Fruit fly (Drosophila melanogaster): ENCODE measurements around the gene CG10979.

Gene CG10979

DNA sequence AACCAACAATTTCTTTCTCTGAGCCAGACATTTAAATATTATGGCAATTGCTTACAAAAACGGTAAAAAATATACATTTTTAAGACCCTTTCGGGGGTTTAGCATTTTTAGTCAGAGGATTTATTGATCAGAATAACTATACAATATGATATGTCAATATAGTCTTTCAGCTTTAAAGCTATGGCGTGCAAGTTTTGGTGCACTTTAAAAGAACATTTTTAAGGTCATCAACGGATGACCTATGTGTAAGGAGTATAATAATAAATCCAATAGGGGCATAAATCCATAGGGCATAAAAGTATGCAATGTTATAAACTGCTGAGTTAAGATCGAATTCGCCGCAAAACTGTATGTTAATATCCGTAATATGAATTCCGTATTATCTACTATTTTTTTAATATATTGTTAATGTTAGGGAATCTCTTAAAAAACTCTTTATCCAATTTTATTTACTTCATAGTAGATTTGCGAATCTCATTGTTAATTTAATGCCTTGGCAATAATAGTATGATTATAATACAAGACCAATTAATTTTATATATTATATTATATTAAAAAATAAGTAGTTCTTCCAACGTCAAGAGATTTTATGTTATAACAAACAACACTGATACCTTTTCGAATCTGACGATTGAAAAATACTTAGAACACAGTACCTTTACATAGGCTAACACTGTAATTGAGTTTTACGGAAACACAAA is 52.2 kb downstream of the CG10979 start, which contains the start of gene CG14676:
TSS of gene CG14676 (plus strand) at position 651 of the 701 bp plus-strand sequence.
- TF ChIP-seq CG8478 (optimal IDR thresholded peaks at IDR 0.05) (no peak), CTCF (optimal IDR thresholded peaks at IDR 0.05) (no peak)

Measured in S2 (cell line).